Worm (Caenorhabditis elegans) whole organism, late embryonic: ENCODE measurements around the gene K04F1.9.

Experiments
- F13H6.1 ChIP-seq: sonication (generic microtip); optimal IDR thresholded peaks from 2 replicates; lab custom pipeline; 2016; ENCODE audit warnings: missing genetic modification characterization, missing compliant biosample characterization
- K02D7.2 ChIP-seq: sonication (generic microtip); optimal IDR thresholded peaks from 2 replicates; lab custom pipeline; 2017; ENCODE audit warnings: mild to moderate bottlenecking, missing genetic modification characterization, missing compliant biosample characterization
- T23F11.4 ChIP-seq: fragments of 200-800 bp; sonication (Bioruptor generic); optimal IDR thresholded peaks from 2 replicates; lab custom pipeline; 2018; ENCODE audit warnings: mild to moderate bottlenecking, missing genetic modification characterization, missing compliant biosample characterization
- ceh-14 ChIP-seq: sonication (generic microtip); optimal IDR thresholded peaks from 2 replicates; lab custom pipeline; 2016; ENCODE audit warnings: missing genotype, missing genetic modification characterization, missing compliant biosample characterization
- ceh-2 ChIP-seq: sonication (generic microtip); optimal IDR thresholded peaks from 2 replicates; lab custom pipeline; 2016; ENCODE audit warnings: missing genotype, missing genetic modification characterization, missing compliant biosample characterization
- ceh-22 ChIP-seq: sonication (generic microtip); optimal IDR thresholded peaks from 2 replicates; lab custom pipeline; 2017; ENCODE audit warnings: missing biosample characterization, missing genetic modification characterization
- ceh-24 ChIP-seq: sonication (generic microtip); optimal IDR thresholded peaks from 2 replicates; lab custom pipeline; 2016; ENCODE audit warnings: mild to moderate bottlenecking, missing genetic modification characterization, missing compliant biosample characterization
- ceh-31 ChIP-seq: sonication (generic microtip); optimal IDR thresholded peaks from 2 replicates; lab custom pipeline; 2016; ENCODE audit warnings: missing genetic modification characterization, missing compliant biosample characterization
- ceh-34 ChIP-seq: sonication (generic microtip); optimal IDR thresholded peaks from 2 replicates; lab custom pipeline; 2016; ENCODE audit warnings: mild to moderate bottlenecking, missing genetic modification characterization, missing compliant biosample characterization
- ceh-48 ChIP-seq: sonication (generic microtip); optimal IDR thresholded peaks from 2 replicates; lab custom pipeline; 2016; ENCODE audit warnings: missing genetic modification characterization, inconsistent platforms, missing compliant biosample characterization
- ceh-6 ChIP-seq: fragments of 200-800 bp; sonication (Bioruptor generic); optimal IDR thresholded peaks from 2 replicates; lab custom pipeline; 2018; ENCODE audit warnings: mild to moderate bottlenecking, missing genetic modification characterization, missing compliant biosample characterization
- elt-2 ChIP-seq: sonication (generic microtip); optimal IDR thresholded peaks from 2 replicates; lab custom pipeline; 2016; ENCODE audit warnings: missing genetic modification reagents, missing genetic modification characterization, missing compliant biosample characterization
- fax-1 ChIP-seq: sonication (generic microtip); optimal IDR thresholded peaks from 2 replicates; lab custom pipeline; 2016; ENCODE audit warnings: missing genotype, missing genetic modification characterization, missing compliant biosample characterization
- fkh-10 ChIP-seq: fragments of 150-350 bp; optimal IDR thresholded peaks from 2 replicates; lab custom pipeline; 2014; ENCODE audit warnings: missing biosample characterization, missing genetic modification reagents, missing genetic modification characterization
- fkh-6 ChIP-seq: sonication (generic microtip); optimal IDR thresholded peaks from 2 replicates; lab custom pipeline; 2016; ENCODE audit warnings: missing genetic modification characterization, missing compliant biosample characterization
- hlh-15 ChIP-seq: sonication (generic microtip); optimal IDR thresholded peaks from 2 replicates; lab custom pipeline; 2016; ENCODE audit warnings: missing genetic modification characterization, missing compliant biosample characterization
- hlh-6 ChIP-seq: sonication (generic microtip); optimal IDR thresholded peaks from 2 replicates; lab custom pipeline; 2016; ENCODE audit warnings: missing genotype, missing genetic modification characterization, missing compliant biosample characterization
- hlh-8 ChIP-seq: sonication (generic microtip); optimal IDR thresholded peaks from 2 replicates; lab custom pipeline; 2016; ENCODE audit warnings: missing genotype, missing genetic modification characterization, missing compliant biosample characterization
- madf-2 ChIP-seq: sonication (generic microtip); optimal IDR thresholded peaks from 2 replicates; lab custom pipeline; 2017; ENCODE audit warnings: missing genetic modification characterization, missing compliant biosample characterization
- npax-4 ChIP-seq: sonication (generic microtip); optimal IDR thresholded peaks from 2 replicates; lab custom pipeline; 2016; ENCODE audit warnings: missing genetic modification characterization, missing compliant biosample characterization
- pax-1 ChIP-seq: fragments of 150-350 bp; optimal IDR thresholded peaks from 2 replicates; lab custom pipeline; 2014; ENCODE audit warnings: missing biosample characterization, missing genetic modification characterization
- pha-2 ChIP-seq: sonication (generic microtip); optimal IDR thresholded peaks from 2 replicates; lab custom pipeline; 2017; ENCODE audit warnings: mild to moderate bottlenecking, missing genetic modification characterization, missing compliant biosample characterization
- pha-4 ChIP-seq: fragments of 150-350 bp; optimal IDR thresholded peaks from 2 replicates; lab custom pipeline; 2018; ENCODE audit warnings: missing biosample characterization, missing genetic modification reagents, missing genetic modification characterization
- ref-2 ChIP-seq: sonication (generic microtip); optimal IDR thresholded peaks from 2 replicates; lab custom pipeline; 2016; ENCODE audit warnings: missing genetic modification characterization, missing compliant biosample characterization
- rnt-1 ChIP-seq: sonication (generic microtip); optimal IDR thresholded peaks from 2 replicates; lab custom pipeline; 2016; ENCODE audit warnings: missing genetic modification characterization, missing compliant biosample characterization
- sdc-2 ChIP-seq: sonication (generic microtip); optimal IDR thresholded peaks from 2 replicates; lab custom pipeline; 2016; ENCODE audit warnings: missing genotype, missing genetic modification characterization, missing compliant biosample characterization
- syd-9 ChIP-seq: sonication (generic microtip); optimal IDR thresholded peaks from 2 replicates; lab custom pipeline; 2016; ENCODE audit warnings: mild to moderate bottlenecking, missing genetic modification characterization, moderate library complexity, missing compliant biosample characterization
- unc-3 ChIP-seq, 2 experiments: fragments of 200-800 bp in 1 of 2; sonication (Bioruptor generic) in 1 of 2; sonication (generic microtip) in 1 of 2; conservative IDR thresholded peaks in 1 of 2; optimal IDR thresholded peaks in 1 of 2; 2 replicates each; pipeline versions ENCODE4 v1.3.6 to Lab custom; 2016 to 2022; ENCODE audit warnings: missing compliant biosample characterization in 2 of 2, missing genetic modification characterization in 2 of 2, missing genetic modification reagents in 1 of 2
- unc-42 ChIP-seq: sonication (generic microtip); optimal IDR thresholded peaks from 2 replicates; lab custom pipeline; 2016; ENCODE audit warnings: missing genotype, missing genetic modification characterization, missing compliant biosample characterization
- unc-55 ChIP-seq: sonication (generic microtip); optimal IDR thresholded peaks from 2 replicates; lab custom pipeline; 2017; ENCODE audit warnings: missing biosample characterization, missing genetic modification reagents, missing genetic modification characterization
- unc-86 ChIP-seq: sonication (generic microtip); optimal IDR thresholded peaks from 2 replicates; lab custom pipeline; 2016; ENCODE audit warnings: missing genetic modification characterization, missing compliant biosample characterization

Gene K04F1.9

DNA sequence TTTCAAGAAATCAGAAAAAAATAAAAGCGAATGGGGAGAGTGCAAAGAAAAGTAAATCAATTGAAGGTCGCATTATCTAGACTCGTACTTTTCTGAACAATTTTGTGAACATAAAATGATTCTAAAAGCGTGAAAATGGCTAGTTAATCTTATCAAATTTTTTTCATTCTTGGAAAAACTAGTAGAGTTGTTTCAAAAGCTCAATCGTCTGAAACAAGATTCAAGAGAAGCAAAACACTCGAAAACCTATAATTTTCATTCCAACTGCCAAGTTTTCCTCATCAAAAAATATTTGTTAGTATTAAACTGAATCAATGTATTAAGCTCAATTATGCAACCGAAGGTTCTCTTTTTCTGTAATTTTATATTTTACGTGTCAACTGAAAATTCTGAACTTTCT is 17.0 kb upstream of the K04F1.9 start, which contains the start of gene irld-45:
Gene irld-45 (plus strand): TSS at position 301 of the 400 bp plus-strand sequence.
- TF ChIP-seq hlh-8 (no peak), pax-1 (tag; lab: Kevin White, UChicago) (no peak), hlh-15 (tag; lab: Kevin White, UChicago) (no peak), unc-86 (tag; lab: Kevin White, UChicago) (no peak)

DNA sequence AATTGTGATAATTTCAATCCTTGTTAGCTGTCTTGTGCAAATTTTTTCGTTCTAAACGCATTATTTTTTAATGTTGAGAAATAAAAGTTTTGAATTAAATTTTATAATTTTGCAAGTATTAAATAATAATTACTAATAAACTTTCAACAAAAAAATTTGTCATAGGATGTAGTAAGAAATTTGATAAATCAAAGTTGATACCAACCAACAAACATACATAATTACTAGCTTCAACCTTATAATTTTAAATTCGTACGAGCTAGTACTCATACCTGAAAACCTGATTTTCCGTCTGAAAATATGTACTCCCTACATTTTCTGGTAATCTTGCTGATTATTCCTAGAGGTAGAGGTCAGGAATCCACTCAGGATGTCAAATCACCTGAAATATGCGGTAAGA is 14.0 kb upstream of the K04F1.9 start, which contains the start of gene irld-44:
Gene irld-44 (plus strand): TSS at position 301 of the 400 bp plus-strand sequence.
- TF ChIP-seq pha-2 (tag; lab: Kevin White, UChicago) (no peak), unc-42 (tag; lab: Kevin White, UChicago) (no peak), fax-1 (no peak)

DNA sequence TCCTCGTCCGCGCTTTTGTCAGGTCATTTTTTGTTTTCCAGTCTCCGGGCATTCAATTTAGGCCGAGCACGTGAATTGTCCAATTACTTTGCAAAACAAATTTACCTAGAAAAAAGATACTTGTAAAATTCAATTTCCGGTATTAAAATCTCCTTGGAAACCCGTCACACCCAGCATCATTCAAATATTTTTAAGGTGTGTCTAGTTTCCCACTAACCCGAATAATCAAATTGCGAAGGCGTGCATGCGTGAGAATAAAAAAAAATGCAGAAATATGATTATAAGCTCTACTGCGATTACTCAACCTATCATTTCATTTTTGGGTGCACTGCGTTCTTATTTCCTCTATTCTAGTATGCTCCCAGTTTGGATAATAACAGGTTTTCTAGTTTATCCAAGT is 10.2 kb upstream of the K04F1.9 start, which contains the start of gene irld-11:
Gene irld-11 (plus strand): TSS at position 301 of the 400 bp plus-strand sequence.
- TF ChIP-seq hlh-15 (tag; lab: Kevin White, UChicago) (no peak), ceh-14 (tag; lab: Kevin White, UChicago) (no peak), unc-42 (tag; lab: Kevin White, UChicago) (peak; percentile 17)

DNA sequence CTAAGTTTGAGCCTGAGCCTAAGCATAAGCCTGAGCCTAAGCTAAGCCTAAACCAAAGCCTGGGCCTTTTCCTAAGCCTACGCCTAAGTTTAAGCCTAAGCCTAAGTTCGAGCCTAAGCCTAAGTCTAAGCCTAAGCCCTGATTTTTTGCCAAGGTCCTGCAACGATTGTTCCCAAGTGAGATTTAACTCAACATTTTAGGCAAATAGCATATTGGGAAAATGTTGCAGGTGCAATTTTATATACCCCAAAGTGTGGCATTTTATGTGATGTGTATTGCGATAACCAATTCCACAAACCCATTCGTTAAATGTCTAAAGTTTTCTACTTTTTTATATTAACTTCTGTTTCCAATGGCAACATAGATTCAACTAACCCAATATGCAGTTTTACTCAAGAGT is 2.8 kb upstream of the K04F1.9 start, which contains the start of gene irld-40:
Gene irld-40 (plus strand): TSS at position 301 of the 400 bp plus-strand sequence.
- TF ChIP-seq ceh-6 (no peak), ceh-34 (tag; lab: Kevin White, UChicago) (no peak)

DNA sequence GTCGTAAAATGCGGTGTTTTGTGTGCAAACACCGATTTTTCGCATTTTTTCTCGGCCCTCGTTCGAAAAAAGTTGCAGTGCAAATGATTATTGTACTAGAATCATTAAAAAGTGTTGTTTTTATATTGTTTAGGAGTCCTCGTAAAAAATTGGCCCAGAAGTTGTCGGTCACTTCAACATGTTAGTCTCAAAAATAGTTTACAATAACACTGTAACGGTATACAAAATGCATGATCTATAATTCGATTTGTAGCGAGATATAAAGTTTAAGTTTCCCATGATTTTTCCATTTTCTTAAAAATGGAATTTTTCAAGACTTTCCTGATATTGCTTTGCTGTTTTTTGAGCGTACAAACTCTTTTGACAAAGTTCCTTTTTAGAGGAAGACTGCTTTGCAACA is 1.9 kb downstream of the K04F1.9 start, which contains the start of gene K04F1.8:
Gene K04F1.8 (plus strand): TSS at position 301 of the 400 bp plus-strand sequence.
- TF ChIP-seq F13H6.1 (tag; lab: Kevin White, UChicago): no peak
- no peak for TF ChIP-seq madf-2 (tag; lab: Kevin White, UChicago)
- no peak for TF ChIP-seq T23F11.4 (GFP tag; lab: Kevin White, UChicago)
- TF ChIP-seq ceh-48: no peak
- TF ChIP-seq unc-3 (GFP tag; conservative IDR thresholded peaks at IDR 0.05; lab: Robert Waterston, UW): no peak
- TF ChIP-seq unc-3 (tag; optimal IDR thresholded peaks at IDR 0.05; lab: Kevin White, UChicago): no peak
- no peak for TF ChIP-seq npax-4 (tag; lab: Kevin White, UChicago)
- no peak for TF ChIP-seq elt-2 (tag; lab: Kevin White, UChicago)
- no peak for TF ChIP-seq sdc-2 (tag; lab: Kevin White, UChicago)
- TF ChIP-seq ceh-14 (tag; lab: Kevin White, UChicago): no peak
- TF ChIP-seq ref-2 (tag; lab: Kevin White, UChicago): no peak
- TF ChIP-seq pha-4 (tag; lab: Kevin White, UChicago): no peak

DNA sequence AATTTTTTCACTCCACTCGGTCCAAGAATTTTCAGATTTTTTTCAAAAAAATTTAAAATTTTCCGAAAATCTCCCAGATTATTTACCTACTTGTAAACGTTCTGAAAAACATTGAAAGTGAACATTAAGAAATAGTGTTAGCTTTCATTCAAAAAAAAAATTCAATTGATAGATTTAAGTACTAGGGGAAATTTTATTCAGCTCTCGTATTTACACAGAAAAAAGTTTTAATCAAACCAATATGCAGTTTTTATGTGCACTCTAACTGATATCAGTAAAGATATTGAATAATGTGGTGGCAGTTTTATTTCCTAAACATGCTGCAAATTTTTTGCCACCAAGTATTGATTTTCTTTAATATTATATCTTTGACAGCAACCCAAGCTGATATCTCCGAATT is 3.2 kb downstream of the K04F1.9 start, which contains the start of gene irld-42:
Gene irld-42 (plus strand): TSS at position 301 of the 400 bp plus-strand sequence.
- TF ChIP-seq ceh-24 (tag; lab: Kevin White, UChicago) (no peak), unc-55 (GFP tag; lab: Kevin White, UChicago) (no peak), ceh-31 (tag; lab: Kevin White, UChicago) (no peak), ceh-22 (no peak), fkh-10 (GFP tag; lab: Kevin White, UChicago) (no peak), ceh-48 (no peak), ceh-2 (tag; lab: Kevin White, UChicago) (no peak), fax-1 (no peak), hlh-6 (no peak), ceh-14 (tag; lab: Kevin White, UChicago) (no peak), rnt-1 (tag; lab: Kevin White, UChicago) (no peak), fkh-6 (tag; lab: Kevin White, UChicago) (no peak), sdc-2 (tag; lab: Kevin White, UChicago) (no peak), K02D7.2 (tag; lab: Kevin White, UChicago) (no peak), syd-9 (tag; lab: Kevin White, UChicago) (no peak)
